Worm (Caenorhabditis elegans): ENCODE data around the gene C39B10.5.
A peak's percentile ranks its signal among the peaks of the same experiment; 100 is the strongest.

C39B10.5 gene

ce11 chrX:10453960-10454359 is 6.8 kb downstream of the C39B10.5 start, which contains the start of gene lgc-41:
TSS of gene lgc-41 (plus strand) at chrX:10454260.
- TF ChIP-seq T07F8.4 (tag; optimal IDR thresholded peaks at IDR 0.05) (no peak), tbp1 (GFP tag; optimal IDR thresholded peaks at IDR 0.05) (no peak), aptf-3 (GFP tag; IDR thresholded peaks at IDR 0.05) (no peak), ztf-26 (tag; optimal IDR thresholded peaks at IDR 0.05) (no peak), ccch-3 (GFP tag; optimal IDR thresholded peaks at IDR 0.05) (no peak), B0261.1 (tag; optimal IDR thresholded peaks at IDR 0.05) (no peak), snpc-3.4 (tag; optimal IDR thresholded peaks at IDR 0.05) (no peak), cebp-2 (GFP tag; IDR thresholded peaks at IDR 0.05) (no peak), hlh-26 (GFP tag; conservative IDR thresholded peaks at IDR 0.05) (no peak), attf-3 (GFP tag; conservative IDR thresholded peaks at IDR 0.05) (no peak), snpc-1.3 (tag; optimal IDR thresholded peaks at IDR 0.05; ENCODE audit: insufficient read depth) (no peak), mxl-1 (tag; optimal IDR thresholded peaks at IDR 0.05) (no peak), mcd-1 (GFP tag; IDR thresholded peaks at IDR 0.05) (no peak), madf-3 (GFP tag; IDR thresholded peaks at IDR 0.05) (no peak), ceh-40 (GFP tag; IDR thresholded peaks at IDR 0.05) (no peak), ztf-25 (GFP tag; IDR thresholded peaks at IDR 0.05) (no peak), attf-5 (GFP tag; optimal IDR thresholded peaks at IDR 0.05) (no peak)

ce11 chrX:10462391-10462790 is 15.2 kb downstream of the C39B10.5 start:
- no peak for TF ChIP-seq athp-1 (tag; optimal IDR thresholded peaks at IDR 0.05)

- TF ChIP-seq aptf-3 (GFP tag; IDR thresholded peaks at IDR 0.05) (no peak), ZK185.1 (tag; optimal IDR thresholded peaks at IDR 0.05; ENCODE audit: poor library complexity, severe bottlenecking) (no peak), aptf-2 (GFP tag; conservative IDR thresholded peaks at IDR 0.05) (no peak), tbp1 (GFP tag; optimal IDR thresholded peaks at IDR 0.05) (no peak), sdz-38 (tag; optimal IDR thresholded peaks at IDR 0.05) (no peak), efl-1 (GFP tag; optimal IDR thresholded peaks at IDR 0.05) (no peak), pha-4 (tag; optimal IDR thresholded peaks at IDR 0.05) (no peak)
Measured at ce11 chrX:10463542-10463941, 16.4 kb downstream of the C39B10.5 start, which contains the start of gene C39B10.1. TSS of gene C39B10.1 (minus strand) at chrX:10463642.

ce11 chrX:10474998-10475577 is 27.9 kb downstream of the C39B10.5 start, which contains the start of gene elt-4:
TSS of gene elt-4 (plus strand) at chrX:10475527.
- TF ChIP-seq nhr-80 (tag; optimal IDR thresholded peaks at IDR 0.05) = peak; percentile 51
- TF ChIP-seq F33H1.4 (GFP tag; IDR thresholded peaks at IDR 0.05) = no peak

- no peak for TF ChIP-seq nhr-80 (tag; optimal IDR thresholded peaks at IDR 0.05)
- no peak for TF ChIP-seq hsf-1 (GFP tag; IDR thresholded peaks at IDR 0.05)
- no peak for TF ChIP-seq C17E4.6 (GFP tag; IDR thresholded peaks at IDR 0.05)
- no peak for TF ChIP-seq nfya-1 (tag; optimal IDR thresholded peaks at IDR 0.05; ENCODE audit: borderline replicate concordance, insufficient read depth)
- TF ChIP-seq akir-1 (GFP tag; optimal IDR thresholded peaks at IDR 0.05) = no peak
- no peak for TF ChIP-seq lag-1 (GFP tag; IDR thresholded peaks at IDR 0.05)
Measured at ce11 chrX:10476573-10476972, 29.4 kb downstream of the C39B10.5 start, which contains the start of gene C39B10.7. TSS of gene C39B10.7 (plus strand) at chrX:10476873.

All from whole organism, young adult.